Fruit fly (Drosophila melanogaster) whole organism, embryonic: ENCODE measurements around the gene CG9674.

Source experiments
- Blimp-1 ChIP-seq: fragments of 200-800 bp; sonication (Bioruptor generic); optimal IDR thresholded peaks from 3 replicates; lab custom pipeline; 2018; ENCODE audit warnings: missing biosample characterization, missing genetic modification characterization, mild to moderate bottlenecking, moderate library complexity, missing genetic modification reagents
- C15 ChIP-seq: fragments of 200-800 bp; sonication (Bioruptor generic); IDR thresholded peaks from 3 replicates; pipeline ENCODE4 v1.3.6; 2022; ENCODE audit warnings: missing biosample characterization, missing genetic modification characterization
- CG10209 ChIP-seq: fragments of 200-800 bp; sonication (Bioruptor generic); optimal IDR thresholded peaks from 3 replicates; lab custom pipeline; 2017; ENCODE audit warnings: missing biosample characterization, mild to moderate bottlenecking, missing genetic modification characterization, missing genetic modification reagents
- CG10274 ChIP-seq: fragments of 200-800 bp; sonication (Bioruptor generic); optimal IDR thresholded peaks from 3 replicates; lab custom pipeline; 2017; ENCODE audit warnings: missing biosample characterization, mild to moderate bottlenecking, missing genetic modification characterization
- CG10565 ChIP-seq: fragments of 200-800 bp; sonication (Bioruptor generic); optimal IDR thresholded peaks from 3 replicates; lab custom pipeline; 2016; ENCODE audit warnings: missing biosample characterization, mild to moderate bottlenecking, missing genetic modification characterization
- CG12071 ChIP-seq: fragments of 200-800 bp; sonication (Bioruptor generic); optimal IDR thresholded peaks from 3 replicates; lab custom pipeline; 2018; ENCODE audit warnings: missing biosample characterization, mild to moderate bottlenecking, missing genetic modification characterization
- CG1602 ChIP-seq: fragments of 200-800 bp; sonication (Bioruptor generic); optimal IDR thresholded peaks from 3 replicates; lab custom pipeline; 2016; ENCODE audit warnings: missing biosample characterization, missing genetic modification characterization
- CG1603 ChIP-seq: fragments of 200-800 bp; sonication (Bioruptor generic); optimal IDR thresholded peaks from 2 replicates; lab custom pipeline; 2019; ENCODE audit warnings: missing biosample characterization, mild to moderate bottlenecking, missing genetic modification characterization, moderate library complexity
- CG16813 ChIP-seq: fragments of 200-800 bp; sonication (Bioruptor generic); IDR thresholded peaks from 3 replicates; pipeline ENCODE4 v1.3.6; 2022; ENCODE audit warnings: missing biosample characterization, missing genetic modification characterization; ENCODE audit not compliant: partially characterized antibody
- CG17612 ChIP-seq: fragments of 200-800 bp; sonication (Bioruptor generic); IDR thresholded peaks from 2 replicates; pipeline ENCODE4 v1.3.6; 2022; ENCODE audit warnings: missing biosample characterization, missing genetic modification characterization
- CG1792 ChIP-seq: fragments of 200-800 bp; sonication (Bioruptor generic); optimal IDR thresholded peaks from 2 replicates; lab custom pipeline; 2016; ENCODE audit warnings: missing biosample characterization, missing genetic modification characterization
- CG18011 ChIP-seq: fragments of 200-800 bp; sonication (Bioruptor generic); optimal IDR thresholded peaks from 2 replicates; lab custom pipeline; 2017; ENCODE audit warnings: missing biosample characterization, missing genetic modification characterization, mild to moderate bottlenecking, moderate library complexity, missing genotype
- CG18476 ChIP-seq: fragments of 200-800 bp; sonication (Bioruptor generic); optimal IDR thresholded peaks from 2 replicates; lab custom pipeline; 2016; ENCODE audit warnings: missing biosample characterization, mild to moderate bottlenecking, missing genetic modification characterization
- CG2712 ChIP-seq: fragments of 200-800 bp; optimal IDR thresholded peaks from 3 replicates; lab custom pipeline; 2019; ENCODE audit warnings: missing biosample characterization, mild to moderate bottlenecking, missing genetic modification characterization, moderate library complexity
- CG30403 ChIP-seq: fragments of 200-800 bp; sonication (Bioruptor generic); optimal IDR thresholded peaks from 3 replicates; lab custom pipeline; 2016; ENCODE audit warnings: missing biosample characterization, missing genetic modification characterization
- CG8765 ChIP-seq: fragments of 200-800 bp; sonication (Bioruptor generic); IDR thresholded peaks from 2 replicates; pipeline ENCODE4 v1.3.6; 2022; ENCODE audit warnings: missing biosample characterization, missing genetic modification characterization
- CG9437 ChIP-seq: fragments of 200-800 bp; sonication (Bioruptor generic); optimal IDR thresholded peaks from 2 replicates; lab custom pipeline; 2018; ENCODE audit warnings: missing biosample characterization, mild to moderate bottlenecking, missing genetic modification characterization
- CG9817 ChIP-seq: fragments of 200-800 bp; sonication (Bioruptor generic); optimal IDR thresholded peaks from 2 replicates; lab custom pipeline; 2018; ENCODE audit warnings: missing biosample characterization, mild to moderate bottlenecking, missing genetic modification characterization, moderate library complexity
- CG9876 ChIP-seq: fragments of 200-800 bp; sonication (Bioruptor generic); optimal IDR thresholded peaks from 2 replicates; lab custom pipeline; 2016; ENCODE audit warnings: missing biosample characterization, missing genetic modification characterization
- CG9932 ChIP-seq: fragments of 200-800 bp; sonication (Bioruptor generic); IDR thresholded peaks from 2 replicates; pipeline ENCODE4 v1.3.6; 2022; ENCODE audit warnings: missing biosample characterization, missing genetic modification characterization
- Fer1 ChIP-seq: fragments of 200-800 bp; sonication (Bioruptor generic); optimal IDR thresholded peaks from 2 replicates; lab custom pipeline; 2017; ENCODE audit warnings: missing biosample characterization, mild to moderate bottlenecking, missing genetic modification characterization
- MBD-R2 ChIP-seq: fragments of 200-800 bp; sonication (Bioruptor generic); IDR thresholded peaks from 2 replicates; pipeline ENCODE4 v1.3.6; 2022; ENCODE audit warnings: missing biosample characterization, missing genetic modification characterization
- Med ChIP-seq: fragments of 200-800 bp; sonication (Bioruptor generic); peaks from one replicate; lab custom pipeline; 2016; ENCODE audit warnings: missing biosample characterization, missing genetic modification characterization, mild to moderate bottlenecking, inconsistent platforms, moderate library complexity
- Mes4 ChIP-seq: fragments of 200-800 bp; sonication (Bioruptor generic); optimal IDR thresholded peaks from 2 replicates; lab custom pipeline; 2016; ENCODE audit warnings: missing biosample characterization, missing genetic modification characterization
- Oaz ChIP-seq: fragments of 200-800 bp; sonication (Bioruptor generic); IDR thresholded peaks from 2 replicates; pipeline ENCODE4 v1.3.6; 2022; ENCODE audit warnings: missing biosample characterization, missing genetic modification characterization
- Oli ChIP-seq: fragments of 200-800 bp; sonication (Bioruptor generic); optimal IDR thresholded peaks from 2 replicates; lab custom pipeline; 2018; ENCODE audit warnings: missing biosample characterization, mild to moderate bottlenecking, missing genetic modification characterization, moderate library complexity
- Ssrp ChIP-seq: fragments of 200-800 bp; sonication (Bioruptor generic); optimal IDR thresholded peaks from 2 replicates; lab custom pipeline; 2018; ENCODE audit warnings: missing biosample characterization, mild to moderate bottlenecking, missing genetic modification characterization, moderate library complexity
- Xrp1 ChIP-seq: fragments of 200-800 bp; sonication (Bioruptor generic); IDR thresholded peaks from 2 replicates; pipeline ENCODE4 v1.3.6; 2022; ENCODE audit warnings: missing biosample characterization, missing genetic modification characterization
- abd-A ChIP-seq: fragments of 200-800 bp; sonication (Bioruptor generic); optimal IDR thresholded peaks from 3 replicates; lab custom pipeline; 2019; ENCODE audit warnings: missing biosample characterization, mild to moderate bottlenecking, missing genetic modification characterization, moderate library complexity
- bcd ChIP-seq: fragments of 200-800 bp; sonication (Bioruptor generic); optimal IDR thresholded peaks from 2 replicates; lab custom pipeline; 2017; ENCODE audit warnings: missing biosample characterization, mild to moderate bottlenecking, missing genetic modification characterization
- caup ChIP-seq: fragments of 200-800 bp; sonication (Bioruptor generic); optimal IDR thresholded peaks from 3 replicates; lab custom pipeline; 2017; ENCODE audit warnings: missing biosample characterization, mild to moderate bottlenecking, missing genetic modification characterization, moderate library complexity; ENCODE audit not compliant: severe bottlenecking
- ci ChIP-seq: fragments of 200-800 bp; sonication (Bioruptor generic); IDR thresholded peaks from 3 replicates; pipeline ENCODE4 v1.3.6; 2022; ENCODE audit warnings: missing biosample characterization, missing genetic modification characterization
- corto ChIP-seq: fragments of 200-800 bp; sonication (Bioruptor generic); optimal IDR thresholded peaks from 2 replicates; lab custom pipeline; 2016; ENCODE audit warnings: missing biosample characterization, mild to moderate bottlenecking, missing genetic modification characterization, moderate library complexity
- da ChIP-seq: fragments of 200-800 bp; sonication (Bioruptor generic); optimal IDR thresholded peaks from 2 replicates; lab custom pipeline; 2016; ENCODE audit warnings: missing biosample characterization, missing genetic modification characterization
- fd64A ChIP-seq: fragments of 200-800 bp; sonication (Bioruptor generic); optimal IDR thresholded peaks from 3 replicates; lab custom pipeline; 2018; ENCODE audit warnings: missing biosample characterization, mild to moderate bottlenecking, missing genetic modification characterization
- gsb ChIP-seq: fragments of 200-800 bp; sonication (Bioruptor generic); IDR thresholded peaks from 2 replicates; pipeline ENCODE4 v1.3.6; 2022; ENCODE audit warnings: missing biosample characterization, missing genetic modification characterization
- inv ChIP-seq: fragments of 200-800 bp; sonication (Bioruptor generic); IDR thresholded peaks from 2 replicates; pipeline ENCODE4 v1.3.6; 2022; ENCODE audit warnings: missing biosample characterization, missing genetic modification characterization; ENCODE audit not compliant: partially characterized antibody
- lbe ChIP-seq: fragments of 200-800 bp; sonication (Bioruptor generic); optimal IDR thresholded peaks from 2 replicates; lab custom pipeline; 2016; ENCODE audit warnings: missing biosample characterization, mild to moderate bottlenecking, missing genetic modification characterization
- nau ChIP-seq: fragments of 200-800 bp; sonication (Bioruptor generic); optimal IDR thresholded peaks from 3 replicates; lab custom pipeline; 2017; ENCODE audit warnings: missing biosample characterization, mild to moderate bottlenecking, missing genetic modification characterization, missing genetic modification reagents
- odd ChIP-seq: fragments of 200-800 bp; sonication (Bioruptor generic); optimal IDR thresholded peaks from 2 replicates; lab custom pipeline; 2017; ENCODE audit warnings: missing biosample characterization, mild to moderate bottlenecking, missing genetic modification characterization
- salm ChIP-seq: fragments of 200-800 bp; sonication (Bioruptor generic); optimal IDR thresholded peaks from 2 replicates; lab custom pipeline; 2018; ENCODE audit warnings: missing biosample characterization, mild to moderate bottlenecking, missing genetic modification characterization
- sqz ChIP-seq: fragments of 200-800 bp; sonication (Bioruptor generic); optimal IDR thresholded peaks from 3 replicates; lab custom pipeline; 2018; ENCODE audit warnings: missing biosample characterization, mild to moderate bottlenecking, missing genetic modification characterization
- stwl ChIP-seq: fragments of 200-800 bp; sonication (Bioruptor generic); optimal IDR thresholded peaks from 3 replicates; lab custom pipeline; 2018; ENCODE audit warnings: missing biosample characterization, mild to moderate bottlenecking, missing genetic modification characterization, moderate library complexity
- sug ChIP-seq: fragments of 200-800 bp; optimal IDR thresholded peaks from 2 replicates; lab custom pipeline; 2019; ENCODE audit warnings: missing biosample characterization, mild to moderate bottlenecking, missing genetic modification characterization, moderate library complexity
- tx ChIP-seq: fragments of 200-800 bp; sonication (Bioruptor generic); optimal IDR thresholded peaks from 2 replicates; lab custom pipeline; 2016; ENCODE audit warnings: missing biosample characterization, missing genetic modification characterization
- unpg ChIP-seq: fragments of 200-800 bp; sonication (Bioruptor generic); optimal IDR thresholded peaks from 3 replicates; lab custom pipeline; 2018; ENCODE audit warnings: missing biosample characterization, mild to moderate bottlenecking, missing genetic modification characterization, moderate library complexity
- z ChIP-seq: fragments of 200-800 bp; sonication (Bioruptor generic); IDR thresholded peaks from 3 replicates; pipeline ENCODE4 v1.3.6; 2022; ENCODE audit warnings: missing biosample characterization, missing genetic modification characterization
- zen2 ChIP-seq: fragments of 200-800 bp; sonication (Bioruptor generic); IDR thresholded peaks from 3 replicates; pipeline ENCODE4 v1.3.6; 2022; ENCODE audit warnings: missing biosample characterization, missing genetic modification characterization; ENCODE audit not compliant: partially characterized antibody
- zfh1 ChIP-seq: fragments of 200-800 bp; sonication (Bioruptor generic); IDR thresholded peaks from 3 replicates; pipeline ENCODE4 v1.3.6; 2022; ENCODE audit warnings: missing biosample characterization, missing genetic modification characterization

Gene CG9674

dm6 chr3L:16782218-16782763 lies 25.2 kb downstream of the CG9674 start (continued):
- TF ChIP-seq caup (GFP tag; lab: Kevin White, UChicago) (peak; percentile 62), CG10565 (GFP tag; lab: Kevin White, UChicago) (peak; percentile 40), CG10274 (GFP tag; lab: Kevin White, UChicago) (peak; percentile 12), tx (GFP tag; lab: Kevin White, UChicago) (peak; percentile 50), CG16813 (GFP tag; lab: Robert Waterston, UW) (no peak), Fer1 (GFP tag; lab: Kevin White, UChicago) (peak; percentile 69), odd (GFP tag; lab: Kevin White, UChicago) (no peak), CG18011 (GFP tag; lab: Kevin White, UChicago) (no peak), CG1792 (GFP tag; lab: Kevin White, UChicago) (peak; percentile 74), da (GFP tag; lab: Kevin White, UChicago) (no peak), salm (peak; percentile 61), CG9876 (no peak), Oaz (GFP tag; lab: Robert Waterston, UW) (no peak), CG9817 (peak; percentile 32), Ssrp (peak; percentile 77), CG10209 (GFP tag; lab: Kevin White, UChicago) (peak; percentile 73), gsb (GFP tag; lab: Robert Waterston, UW) (peak; percentile 56; the same call in 1 of the 2 replicates), CG30403 (GFP tag; lab: Kevin White, UChicago) (peak; percentile 71), CG1603 (tag; lab: Kevin White, UChicago) (peak; percentile 83), unpg (peak; percentile 87), CG12071 (GFP tag; lab: Kevin White, UChicago) (peak; percentile 55), CG1602 (peak; percentile 55), zen2 (GFP tag; lab: Robert Waterston, UW) (no peak), CG9932 (GFP tag; lab: Robert Waterston, UW) (0 out of 2 replicates have a peak, but pooled peaks have one; percentile 18), bcd (GFP tag; lab: Kevin White, UChicago) (peak; percentile 75), MBD-R2 (GFP tag; lab: Robert Waterston, UW) (no peak; the same call in 1 of the 2 replicates), inv (GFP tag; lab: Robert Waterston, UW) (no peak), Xrp1 (peak; percentile 81), C15 (GFP tag; lab: Robert Waterston, UW) (no peak), Med (peak; percentile 94), CG18476 (GFP tag; lab: Kevin White, UChicago) (peak; percentile 54), Oli (tag; lab: Kevin White, UChicago) (peak; percentile 81), abd-A (tag; lab: Kevin White, UChicago) (no peak), sqz (no peak), nau (GFP tag; lab: Kevin White, UChicago) (no peak), ci (GFP tag; lab: Robert Waterston, UW) (peak; percentile 87), stwl (tag; lab: Kevin White, UChicago) (no peak), corto (GFP tag; lab: Kevin White, UChicago) (peak; percentile 34), sug (tag; lab: Kevin White, UChicago) (no peak), CG17612 (GFP tag; lab: Robert Waterston, UW) (peak; percentile 39; the same call in 1 of the 2 replicates), fd64A (GFP tag; lab: Kevin White, UChicago) (peak; percentile 30), lbe (GFP tag; lab: Kevin White, UChicago) (peak; percentile 70), z (GFP tag; lab: Robert Waterston, UW) (no peak), CG2712 (tag; lab: Kevin White, UChicago) (peak; percentile 83), CG8765 (GFP tag; lab: Robert Waterston, UW) (no peak), CG9437 (peak; percentile 27), Blimp-1 (GFP tag; lab: Kevin White, UChicago) (no peak), zfh1 (peak; percentile 77; the same call in 2 of the 3 replicates), Mes4 (peak; percentile 36)
